Fruit fly (Drosophila melanogaster) whole organism, embryonic: ENCODE measurements around the gene CG43407.
A peak's percentile ranks its signal among the peaks of the same experiment; 100 is the strongest.

Experiments
- ATbp ChIP-seq: fragments of 200-800 bp; sonication (Bioruptor generic); optimal IDR thresholded peaks from 2 replicates; lab custom pipeline; 2017; ENCODE audit warnings: missing biosample characterization, mild to moderate bottlenecking, missing genetic modification characterization, missing genetic modification reagents
- CG10147 ChIP-seq: fragments of 200-800 bp; sonication (Bioruptor generic); optimal IDR thresholded peaks from 2 replicates; lab custom pipeline; 2019; ENCODE audit warnings: missing biosample characterization, mild to moderate bottlenecking, missing genetic modification characterization, moderate library complexity
- CG10543 ChIP-seq: fragments of 200-800 bp; sonication (Bioruptor generic); optimal IDR thresholded peaks from 3 replicates; lab custom pipeline; 2017; ENCODE audit warnings: missing biosample characterization, mild to moderate bottlenecking, missing genetic modification characterization, moderate library complexity
- CG10565 ChIP-seq: fragments of 200-800 bp; sonication (Bioruptor generic); optimal IDR thresholded peaks from 3 replicates; lab custom pipeline; 2016; ENCODE audit warnings: missing biosample characterization, mild to moderate bottlenecking, missing genetic modification characterization
- CG11456 ChIP-seq: fragments of 200-800 bp; sonication (Bioruptor generic); IDR thresholded peaks from 3 replicates; pipeline ENCODE4 v1.3.6; 2022; ENCODE audit warnings: missing biosample characterization, missing genetic modification characterization
- CG1233 ChIP-seq: fragments of 200-800 bp; sonication (Bioruptor generic); optimal IDR thresholded peaks from 4 replicates; lab custom pipeline; 2018; ENCODE audit warnings: missing biosample characterization, mild to moderate bottlenecking, missing genetic modification characterization
- CG13894 ChIP-seq: fragments of 200-800 bp; sonication (Bioruptor generic); optimal IDR thresholded peaks from 3 replicates; lab custom pipeline; 2018; ENCODE audit warnings: missing biosample characterization, mild to moderate bottlenecking, missing genetic modification characterization, moderate library complexity
- CG15011 ChIP-seq: fragments of 200-800 bp; sonication (Bioruptor generic); optimal IDR thresholded peaks from 3 replicates; lab custom pipeline; 2018; ENCODE audit warnings: missing biosample characterization, mild to moderate bottlenecking, missing genetic modification characterization
- CG1529 ChIP-seq: fragments of 200-800 bp; sonication (Bioruptor generic); optimal IDR thresholded peaks from 3 replicates; lab custom pipeline; 2018; ENCODE audit warnings: missing biosample characterization, missing genetic modification characterization
- CG17186 ChIP-seq: fragments of 200-800 bp; sonication (Bioruptor generic); optimal IDR thresholded peaks from 3 replicates; lab custom pipeline; 2017; ENCODE audit warnings: missing biosample characterization, missing genetic modification reagents, missing genetic modification characterization
- CG17385 ChIP-seq: fragments of 200-800 bp; sonication (Bioruptor generic); optimal IDR thresholded peaks from 3 replicates; lab custom pipeline; 2018; ENCODE audit warnings: missing biosample characterization, mild to moderate bottlenecking, missing genetic modification characterization
- CG1792 ChIP-seq: fragments of 200-800 bp; sonication (Bioruptor generic); optimal IDR thresholded peaks from 2 replicates; lab custom pipeline; 2016; ENCODE audit warnings: missing biosample characterization, missing genetic modification characterization
- CG2120 ChIP-seq: fragments of 200-800 bp; sonication (Bioruptor generic); optimal IDR thresholded peaks from 3 replicates; lab custom pipeline; 2016; ENCODE audit warnings: missing biosample characterization, missing genetic modification characterization
- CG32532 ChIP-seq: fragments of 200-800 bp; sonication (Bioruptor generic); IDR thresholded peaks from 2 replicates; pipeline ENCODE4 v1.3.6; 2022; ENCODE audit warnings: missing biosample characterization, missing genetic modification characterization
- CG3995 ChIP-seq: fragments of 200-800 bp; sonication (Bioruptor generic); optimal IDR thresholded peaks from 3 replicates; lab custom pipeline; 2016; ENCODE audit warnings: missing biosample characterization, missing genetic modification characterization
- CG42726 ChIP-seq: fragments of 200-800 bp; sonication (Bioruptor generic); IDR thresholded peaks from 2 replicates; pipeline ENCODE4 v1.3.6; 2022; ENCODE audit warnings: missing biosample characterization, missing genetic modification characterization; ENCODE audit not compliant: partially characterized antibody
- CG4328 ChIP-seq: fragments of 200-800 bp; sonication (Bioruptor generic); optimal IDR thresholded peaks from 3 replicates; lab custom pipeline; 2017; ENCODE audit warnings: missing biosample characterization, missing genetic modification reagents, missing genetic modification characterization
- CG6683 ChIP-seq: fragments of 200-800 bp; sonication (Bioruptor generic); optimal IDR thresholded peaks from 2 replicates; lab custom pipeline; 2017; ENCODE audit warnings: missing biosample characterization, mild to moderate bottlenecking, missing genetic modification characterization, missing genetic modification reagents
- CG6813 ChIP-seq: fragments of 200-800 bp; sonication (Bioruptor generic); optimal IDR thresholded peaks from 2 replicates; lab custom pipeline; 2017; ENCODE audit warnings: missing biosample characterization, missing genetic modification characterization, mild to moderate bottlenecking, moderate library complexity, missing genetic modification reagents
- CG7745 ChIP-seq: fragments of 200-800 bp; sonication (Bioruptor generic); optimal IDR thresholded peaks from 2 replicates; lab custom pipeline; 2018; ENCODE audit warnings: missing biosample characterization, mild to moderate bottlenecking, missing genetic modification characterization, moderate library complexity
- CG8478 ChIP-seq: fragments of >200 bp; optimal IDR thresholded peaks from 2 replicates; lab custom pipeline; 2018
- CrebB ChIP-seq: fragments of 200-800 bp; sonication (Bioruptor generic); optimal IDR thresholded peaks from 3 replicates; lab custom pipeline; 2018; ENCODE audit warnings: missing biosample characterization, mild to moderate bottlenecking, missing genetic modification characterization
- Dp ChIP-seq: fragments of 200-800 bp; sonication (Bioruptor generic); optimal IDR thresholded peaks from 2 replicates; lab custom pipeline; 2018; ENCODE audit warnings: missing biosample characterization, mild to moderate bottlenecking, missing genetic modification characterization, moderate library complexity
- H15 ChIP-seq: fragments of 200-800 bp; sonication (Bioruptor generic); IDR thresholded peaks from 3 replicates; pipeline ENCODE4 v1.3.6; 2022; ENCODE audit warnings: missing biosample characterization, missing genetic modification characterization
- Med ChIP-seq: fragments of 200-800 bp; sonication (Bioruptor generic); peaks from one replicate; lab custom pipeline; 2016; ENCODE audit warnings: missing biosample characterization, missing genetic modification characterization, mild to moderate bottlenecking, inconsistent platforms, moderate library complexity
- Nf-YA ChIP-seq: fragments of 200-800 bp; sonication (Bioruptor generic); IDR thresholded peaks from 2 replicates; pipeline ENCODE4 v1.3.6; 2022; ENCODE audit warnings: missing biosample characterization, missing genetic modification characterization
- Oli ChIP-seq: fragments of 200-800 bp; sonication (Bioruptor generic); optimal IDR thresholded peaks from 2 replicates; lab custom pipeline; 2018; ENCODE audit warnings: missing biosample characterization, mild to moderate bottlenecking, missing genetic modification characterization, moderate library complexity
- Trl ChIP-seq, 3 experiments: fragments of >200 bp in 2 of 3; fragments of 200-800 bp in 1 of 3; sonication (Bioruptor generic) in 1 of 3; optimal IDR thresholded peaks; 2 replicates in 1 of 3; 3 replicates in 2 of 3; lab custom pipeline; 2016 to 2017; ENCODE audit warnings: missing biosample characterization in 1 of 3, missing genetic modification characterization in 1 of 3
- YL-1 ChIP-seq: fragments of 200-800 bp; sonication (Bioruptor generic); optimal IDR thresholded peaks from 3 replicates; lab custom pipeline; 2017; ENCODE audit warnings: missing biosample characterization, mild to moderate bottlenecking, missing genetic modification characterization
- ab ChIP-seq: fragments of 200-800 bp; sonication (Bioruptor generic); optimal IDR thresholded peaks from 2 replicates; lab custom pipeline; 2016; ENCODE audit warnings: missing biosample characterization, missing genetic modification characterization
- aop ChIP-seq: fragments of 200-800 bp; sonication (Bioruptor generic); IDR thresholded peaks from 2 replicates; pipeline ENCODE4 v1.3.6; 2022; ENCODE audit warnings: missing biosample characterization, missing genetic modification characterization
- chn ChIP-seq: fragments of 200-800 bp; sonication (Bioruptor generic); optimal IDR thresholded peaks from 2 replicates; lab custom pipeline; 2016; ENCODE audit warnings: missing biosample characterization, missing genetic modification characterization
- disco-r ChIP-seq: fragments of 200-800 bp; sonication (Bioruptor generic); optimal IDR thresholded peaks from 2 replicates; lab custom pipeline; 2016; ENCODE audit warnings: missing biosample characterization, missing genetic modification characterization
- gfzf ChIP-seq: fragments of 200-800 bp; sonication (Bioruptor generic); optimal IDR thresholded peaks from 2 replicates; lab custom pipeline; 2016; ENCODE audit warnings: missing biosample characterization, mild to moderate bottlenecking, missing genetic modification characterization, moderate library complexity
- gt ChIP-seq: fragments of 200-800 bp; sonication (Bioruptor generic); IDR thresholded peaks from 2 replicates; pipeline ENCODE4 v1.3.6; 2022; ENCODE audit warnings: missing biosample characterization, missing genetic modification characterization
- h ChIP-seq: fragments of >200 bp; optimal IDR thresholded peaks from 2 replicates; lab custom pipeline; 2017
- ham ChIP-seq: fragments of 200-800 bp; sonication (Bioruptor generic); IDR thresholded peaks from 2 replicates; pipeline ENCODE4 v1.3.6; 2022; ENCODE audit warnings: missing biosample characterization, missing genetic modification characterization
- kah ChIP-seq: fragments of 200-800 bp; sonication (Bioruptor generic); optimal IDR thresholded peaks from 2 replicates; lab custom pipeline; 2018; ENCODE audit warnings: missing biosample characterization, mild to moderate bottlenecking, missing genetic modification characterization
- oc ChIP-seq: fragments of 200-800 bp; sonication (Bioruptor generic); optimal IDR thresholded peaks from 2 replicates; lab custom pipeline; 2018; ENCODE audit warnings: missing biosample characterization, mild to moderate bottlenecking, missing genetic modification characterization, moderate library complexity
- ro ChIP-seq: fragments of 200-800 bp; sonication (Bioruptor generic); IDR thresholded peaks from 2 replicates; pipeline ENCODE4 v1.3.6; 2022; ENCODE audit warnings: missing biosample characterization, missing genetic modification characterization
- slp2 ChIP-seq: fragments of 200-800 bp; sonication (Bioruptor generic); optimal IDR thresholded peaks from 2 replicates; lab custom pipeline; 2016; ENCODE audit warnings: missing biosample characterization, missing genetic modification characterization
- tap ChIP-seq: fragments of 200-800 bp; optimal IDR thresholded peaks from 3 replicates; lab custom pipeline; 2019; ENCODE audit warnings: missing biosample characterization, mild to moderate bottlenecking, missing genetic modification characterization, moderate library complexity
- tll ChIP-seq, 2 experiments: fragments of 200-800 bp in 1 of 2; fragments of >200 bp in 1 of 2; sonication (Bioruptor generic) in 1 of 2; optimal IDR thresholded peaks; 2 replicates each; lab custom pipeline; 2017 to 2019; ENCODE audit warnings: missing biosample characterization in 2 of 2, missing genetic modification characterization in 2 of 2, mild to moderate bottlenecking in 1 of 2, moderate library complexity in 1 of 2
- trem ChIP-seq: fragments of 200-800 bp; optimal IDR thresholded peaks from 3 replicates; lab custom pipeline; 2019; ENCODE audit warnings: missing biosample characterization, mild to moderate bottlenecking, missing genetic modification characterization, moderate library complexity
- tup ChIP-seq: fragments of 200-800 bp; sonication (Bioruptor generic); optimal IDR thresholded peaks from 2 replicates; lab custom pipeline; 2016; ENCODE audit warnings: missing biosample characterization, mild to moderate bottlenecking, missing genetic modification characterization, moderate library complexity
- wek ChIP-seq: fragments of 200-800 bp; sonication (Bioruptor generic); optimal IDR thresholded peaks from 3 replicates; lab custom pipeline; 2018; ENCODE audit warnings: missing biosample characterization, mild to moderate bottlenecking, missing genetic modification characterization, moderate library complexity
- zen2 ChIP-seq: fragments of 200-800 bp; sonication (Bioruptor generic); IDR thresholded peaks from 3 replicates; pipeline ENCODE4 v1.3.6; 2022; ENCODE audit warnings: missing biosample characterization, missing genetic modification characterization; ENCODE audit not compliant: partially characterized antibody
- zf30C ChIP-seq: fragments of 200-800 bp; sonication (Bioruptor generic); optimal IDR thresholded peaks from 3 replicates; lab custom pipeline; 2018; ENCODE audit warnings: missing biosample characterization, mild to moderate bottlenecking, missing genetic modification characterization

Gene CG43407

DNA sequence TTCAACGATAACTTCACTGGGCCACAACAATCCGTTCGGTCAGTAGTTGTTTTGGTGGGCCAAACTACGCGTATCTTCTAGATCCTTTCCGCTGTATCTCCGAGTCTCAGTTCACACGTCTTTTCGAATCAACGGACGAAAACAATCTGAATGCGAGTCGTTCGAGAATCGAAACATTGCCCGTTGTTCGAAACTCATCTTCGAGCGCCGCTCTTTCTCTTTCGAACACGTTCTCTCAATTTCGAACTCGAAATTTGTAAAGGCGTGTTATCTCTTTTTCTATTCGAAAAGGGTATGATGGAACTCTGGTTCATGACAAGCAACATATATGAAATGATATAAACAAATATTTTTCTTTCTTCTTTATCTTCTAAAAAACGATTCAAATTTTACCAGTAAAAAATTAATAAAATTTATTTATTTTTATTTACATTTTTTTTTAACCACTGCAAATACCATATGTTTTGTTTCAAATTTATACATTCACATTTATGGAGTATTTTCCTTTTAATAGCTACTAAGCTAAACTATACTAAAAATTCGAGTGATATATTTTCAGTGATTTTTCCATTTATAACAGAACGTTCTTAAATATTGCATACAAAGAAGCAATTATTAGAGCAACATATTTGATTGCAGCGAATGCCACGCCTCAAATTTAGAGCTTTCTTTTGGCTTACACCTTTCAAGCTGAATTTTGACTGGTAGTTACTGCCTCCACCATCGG is 7.7 kb downstream of the CG43407 start, which contains the start of gene nkd (continued):
- peak; percentile 84 for TF ChIP-seq Nf-YA (GFP tag; lab: Robert Waterston, UW)
- TF ChIP-seq CG1792 (GFP tag; lab: Kevin White, UChicago): peak; percentile 52
- no peak for TF ChIP-seq gfzf
- TF ChIP-seq CG3995 (GFP tag; lab: Kevin White, UChicago): peak; percentile 16
- peak; percentile 76 to 80 for TF ChIP-seq Trl (optimal IDR thresholded peaks at IDR 0.05; lab: Kevin White, UChicago)
- TF ChIP-seq Trl (GFP tag; optimal IDR thresholded peaks at IDR 0.05; lab: Kevin White, UChicago): peak; percentile 71
- TF ChIP-seq tap (tag; lab: Kevin White, UChicago): peak; percentile 88
- TF ChIP-seq trem: peak; percentile 78
- TF ChIP-seq CG10543: peak; percentile 70
- peak; percentile 81 for TF ChIP-seq ATbp
- TF ChIP-seq CrebB (tag; lab: Kevin White, UChicago): peak; percentile 86
- peak; percentile 88 for TF ChIP-seq CG17385 (GFP tag; lab: Kevin White, UChicago)
- TF ChIP-seq h: no peak
- TF ChIP-seq zen2 (GFP tag; lab: Robert Waterston, UW): no peak; the same call in 2 of the 3 replicates
- peak; percentile 90 for TF ChIP-seq CG2120 (GFP tag; lab: Kevin White, UChicago)
- peak; percentile 8 for TF ChIP-seq ab
- TF ChIP-seq gt (GFP tag; lab: Robert Waterston, UW): peak; percentile 28; the same call in 1 of the 2 replicates
- peak; percentile 83 for TF ChIP-seq CG6813
- peak; percentile 29 for TF ChIP-seq CG1529 (GFP tag; lab: Kevin White, UChicago)
- peak; percentile 96 for TF ChIP-seq CG32532 (GFP tag; lab: Robert Waterston, UW)
- TF ChIP-seq H15 (GFP tag; lab: Robert Waterston, UW): peak; percentile 65; the same call in 2 of the 3 replicates
- TF ChIP-seq chn (GFP tag; lab: Kevin White, UChicago): peak; percentile 81
- no peak for TF ChIP-seq CG8478
- TF ChIP-seq CG7745: peak; percentile 55
- TF ChIP-seq zf30C: peak; percentile 13
- peak; percentile 30 for TF ChIP-seq YL-1 (GFP tag; lab: Kevin White, UChicago)
- TF ChIP-seq tup (GFP tag; lab: Kevin White, UChicago): peak; percentile 48
- no peak for TF ChIP-seq Dp (GFP tag; lab: Kevin White, UChicago)
- TF ChIP-seq CG42726 (GFP tag; lab: Robert Waterston, UW): peak; percentile 65; the same call in 1 of the 2 replicates
- TF ChIP-seq Med (GFP tag; lab: Kevin White, UChicago): peak; percentile 92
- TF ChIP-seq kah: peak; percentile 76
- peak; percentile 60 for TF ChIP-seq CG4328 (GFP tag; lab: Kevin White, UChicago)
- peak; percentile 77 for TF ChIP-seq ro (GFP tag; lab: Robert Waterston, UW)
- TF ChIP-seq disco-r: no peak
- peak; percentile 69; the same call in 1 of the 2 replicates for TF ChIP-seq aop (GFP tag; lab: Robert Waterston, UW)
- TF ChIP-seq ham (GFP tag; lab: Robert Waterston, UW): no peak; the same call in 1 of the 2 replicates
- TF ChIP-seq CG11456: peak; percentile 86
- no peak for TF ChIP-seq CG17186 (GFP tag; lab: Kevin White, UChicago)
- TF ChIP-seq tll (GFP tag; optimal IDR thresholded peaks at IDR 0.05; lab: Kevin White, UChicago): no peak
- TF ChIP-seq CG13894 (tag; lab: Kevin White, UChicago): peak; percentile 82
- TF ChIP-seq Oli: peak; percentile 90
- peak; percentile 91 for TF ChIP-seq oc
- peak; percentile 50 for TF ChIP-seq wek (GFP tag; lab: Kevin White, UChicago)
- peak; percentile 42 for TF ChIP-seq slp2 (GFP tag; lab: Kevin White, UChicago)
- TF ChIP-seq CG15011 (GFP tag; lab: Kevin White, UChicago): peak; percentile 18
- TF ChIP-seq CG1233 (GFP tag; lab: Kevin White, UChicago): peak; percentile 82
- TF ChIP-seq CG10565 (GFP tag; lab: Kevin White, UChicago): no peak
- peak; percentile 60 for TF ChIP-seq CG6683 (GFP tag; lab: Kevin White, UChicago)
- TF ChIP-seq CG10147 (GFP tag; lab: Kevin White, UChicago): peak; percentile 74
